Worm (Caenorhabditis elegans) whole organism, young adult: ENCODE data around the gene F39G3.3.

Experiments
- B0035.1 ChIP-seq: sonication (generic microtip); optimal IDR thresholded peaks from 2 replicates; lab custom pipeline; 2016; ENCODE audit warnings: missing genetic modification characterization, mild to moderate bottlenecking, missing compliant biosample characterization, missing genotype, missing genetic modification reagents
- B0261.1 ChIP-seq: sonication (generic microtip); optimal IDR thresholded peaks from 2 replicates; lab custom pipeline; 2016; ENCODE audit warnings: mild to moderate bottlenecking, missing genetic modification characterization, moderate library complexity, missing compliant biosample characterization
- C17E4.6 ChIP-seq: fragments of 200-800 bp; sonication (Bioruptor generic); IDR thresholded peaks from 2 replicates; pipeline ENCODE4 v1.3.6; 2022; ENCODE audit warnings: missing genetic modification reagents, missing genetic modification characterization, missing compliant biosample characterization
- F23B12.7 ChIP-seq: sonication (generic microtip); optimal IDR thresholded peaks from 2 replicates; lab custom pipeline; 2017; ENCODE audit warnings: missing genetic modification characterization, mild to moderate bottlenecking, missing compliant biosample characterization, antibody characterized with exemption, moderate library complexity; ENCODE audit not compliant: insufficient read depth
- F33H1.4 ChIP-seq: fragments of 200-800 bp; sonication (Bioruptor generic); IDR thresholded peaks from 2 replicates; pipeline ENCODE4 v1.3.6; 2022; ENCODE audit warnings: missing genetic modification reagents, missing genetic modification characterization, missing compliant biosample characterization
- F37B4.10 ChIP-seq: fragments of 200-800 bp; sonication (Bioruptor generic); IDR thresholded peaks from 2 replicates; pipeline ENCODE4 v1.3.6; 2022; ENCODE audit warnings: missing genetic modification characterization, missing compliant biosample characterization
- F55B11.4 ChIP-seq: sonication (generic microtip); optimal IDR thresholded peaks from 2 replicates; lab custom pipeline; 2016; ENCODE audit warnings: missing compliant biosample characterization, missing genetic modification characterization, borderline replicate concordance; ENCODE audit not compliant: insufficient read depth
- F57A8.1 ChIP-seq: fragments of 200-800 bp; sonication (Bioruptor generic); optimal IDR thresholded peaks from 2 replicates; lab custom pipeline; 2018; ENCODE audit warnings: mild to moderate bottlenecking, missing genetic modification characterization, moderate library complexity, missing compliant biosample characterization
- T26A5.8 ChIP-seq: sonication (generic microtip); optimal IDR thresholded peaks from 2 replicates; lab custom pipeline; 2016; ENCODE audit warnings: missing genetic modification characterization, missing compliant biosample characterization
- Y56A3A.18 ChIP-seq: fragments of 200-800 bp; sonication (Bioruptor generic); IDR thresholded peaks from 2 replicates; pipeline ENCODE4 v1.3.6; 2022; ENCODE audit warnings: missing genetic modification reagents, missing genetic modification characterization, missing compliant biosample characterization
- akir-1 ChIP-seq: fragments of 200-800 bp; sonication (Bioruptor generic); optimal IDR thresholded peaks from 2 replicates; lab custom pipeline; 2018; ENCODE audit warnings: mild to moderate bottlenecking, missing genetic modification characterization, moderate library complexity, missing compliant biosample characterization
- aptf-3 ChIP-seq: fragments of 200-800 bp; sonication (Bioruptor generic); IDR thresholded peaks from 2 replicates; pipeline ENCODE4 v1.3.6; 2022; ENCODE audit warnings: missing genetic modification characterization, missing compliant biosample characterization
- atf-7 ChIP-seq: sonication (generic microtip); optimal IDR thresholded peaks from 2 replicates; lab custom pipeline; 2017; ENCODE audit warnings: mild to moderate bottlenecking, missing genetic modification characterization, missing compliant biosample characterization
- bed-2 ChIP-seq: fragments of 200-800 bp; sonication (Bioruptor generic); IDR thresholded peaks from 2 replicates; pipeline ENCODE4 v1.3.6; 2022; ENCODE audit warnings: missing genetic modification reagents, missing genetic modification characterization, missing compliant biosample characterization
- cebp-1 ChIP-seq, 2 experiments: fragments of 200-800 bp in 1 of 2; sonication (Bioruptor generic) in 1 of 2; sonication (generic microtip) in 1 of 2; IDR thresholded peaks in 1 of 2; optimal IDR thresholded peaks in 1 of 2; 2 replicates each; pipeline versions ENCODE4 v1.3.6 to Lab custom; 2017 to 2022; ENCODE audit warnings: missing compliant biosample characterization in 2 of 2, missing genetic modification characterization in 2 of 2, mild to moderate bottlenecking in 1 of 2, missing genetic modification reagents in 1 of 2, moderate library complexity in 1 of 2
- cebp-2 ChIP-seq: fragments of 200-800 bp; sonication (Bioruptor generic); IDR thresholded peaks from 2 replicates; pipeline ENCODE4 v1.3.6; 2022; ENCODE audit warnings: missing genetic modification characterization, missing compliant biosample characterization
- ceh-100 ChIP-seq: fragments of 200-800 bp; sonication (Bioruptor generic); IDR thresholded peaks from 2 replicates; pipeline ENCODE4 v1.3.6; 2022; ENCODE audit warnings: missing genetic modification reagents, missing genetic modification characterization, missing compliant biosample characterization
- ceh-79 ChIP-seq: sonication (generic microtip); optimal IDR thresholded peaks from 2 replicates; lab custom pipeline; 2017; ENCODE audit warnings: mild to moderate bottlenecking, missing genetic modification characterization, missing compliant biosample characterization
- die-1 ChIP-seq: sonication (generic microtip); optimal IDR thresholded peaks from 2 replicates; lab custom pipeline; 2016; ENCODE audit warnings: missing genotype, mild to moderate bottlenecking, missing genetic modification characterization, missing compliant biosample characterization
- dpl-1 ChIP-seq: fragments of 150-350 bp; optimal IDR thresholded peaks from 2 replicates; lab custom pipeline; 2014; ENCODE audit warnings: missing biosample characterization, missing genetic modification reagents, missing genetic modification characterization
- efl-1 ChIP-seq: fragments of 150-350 bp; optimal IDR thresholded peaks from 2 replicates; lab custom pipeline; 2014; ENCODE audit warnings: missing biosample characterization, missing genetic modification reagents, missing genetic modification characterization
- egrh-3 ChIP-seq: fragments of 200-800 bp; sonication (Bioruptor generic); IDR thresholded peaks from 2 replicates; pipeline ENCODE4 v1.3.6; 2022; ENCODE audit warnings: missing genetic modification reagents, missing genetic modification characterization, missing compliant biosample characterization
- ets-4 ChIP-seq: fragments of 200-800 bp; sonication (Bioruptor generic); optimal IDR thresholded peaks from 2 replicates; lab custom pipeline; 2018; ENCODE audit warnings: mild to moderate bottlenecking, missing genetic modification characterization, missing compliant biosample characterization
- fkh-3 ChIP-seq: sonication (generic microtip); optimal IDR thresholded peaks from 2 replicates; lab custom pipeline; 2016; ENCODE audit warnings: mild to moderate bottlenecking, missing genetic modification characterization, missing compliant biosample characterization
- him-1 ChIP-seq: sonication (generic microtip); optimal IDR thresholded peaks from 2 replicates; lab custom pipeline; 2016; ENCODE audit warnings: missing genotype, missing genetic modification reagents, missing genetic modification characterization, missing compliant biosample characterization
- hlh-12 ChIP-seq: sonication (generic microtip); optimal IDR thresholded peaks from 2 replicates; lab custom pipeline; 2016; ENCODE audit warnings: missing genetic modification characterization, missing compliant biosample characterization
- hrde-1 ChIP-seq: sonication (generic microtip); optimal IDR thresholded peaks from 2 replicates; lab custom pipeline; 2016; ENCODE audit warnings: missing genetic modification characterization, mild to moderate bottlenecking, missing compliant biosample characterization, moderate library complexity, missing genotype, missing genetic modification reagents, borderline replicate concordance
- let-607 ChIP-seq, 2 experiments: fragments of 200-800 bp in 1 of 2; sonication (Bioruptor generic) in 1 of 2; sonication (generic microtip) in 1 of 2; optimal IDR thresholded peaks; 2 replicates each; lab custom pipeline; 2016 to 2018; ENCODE audit warnings: mild to moderate bottlenecking in 2 of 2, missing compliant biosample characterization in 2 of 2, missing genetic modification characterization in 2 of 2, moderate library complexity in 2 of 2, missing genotype in 1 of 2
- lin-54 ChIP-seq: fragments of 200-800 bp; sonication (Bioruptor generic); optimal IDR thresholded peaks from 2 replicates; lab custom pipeline; 2018; ENCODE audit warnings: mild to moderate bottlenecking, missing genetic modification characterization, missing compliant biosample characterization
- madf-10 ChIP-seq: sonication (generic microtip); optimal IDR thresholded peaks from 2 replicates; lab custom pipeline; 2016; ENCODE audit warnings: mild to moderate bottlenecking, missing genetic modification characterization, missing compliant biosample characterization
- madf-6 ChIP-seq: fragments of 200-800 bp; sonication (Bioruptor generic); IDR thresholded peaks from 2 replicates; pipeline ENCODE4 v1.3.6; 2022; ENCODE audit warnings: missing genetic modification reagents, missing genetic modification characterization, missing compliant biosample characterization
- mxl-1 ChIP-seq: sonication (generic microtip); optimal IDR thresholded peaks from 2 replicates; lab custom pipeline; 2016; ENCODE audit warnings: missing genetic modification characterization, missing compliant biosample characterization
- nfya-1 ChIP-seq: sonication (generic microtip); optimal IDR thresholded peaks from 2 replicates; lab custom pipeline; 2017; ENCODE audit warnings: antibody characterized with exemption, missing compliant biosample characterization, missing genetic modification characterization, borderline replicate concordance; ENCODE audit not compliant: insufficient read depth
- nfyb-1 ChIP-seq: fragments of 200-800 bp; sonication (Bioruptor generic); IDR thresholded peaks from 2 replicates; pipeline ENCODE4 v1.3.6; 2022; ENCODE audit warnings: missing genetic modification reagents, missing genetic modification characterization, missing compliant biosample characterization
- nhr-80 ChIP-seq: sonication (generic microtip); optimal IDR thresholded peaks from 2 replicates; lab custom pipeline; 2016; ENCODE audit warnings: missing genetic modification characterization, missing compliant biosample characterization
- pbrm-1 ChIP-seq: fragments of 200-800 bp; sonication (Bioruptor generic); IDR thresholded peaks from 2 replicates; pipeline ENCODE4 v1.3.6; 2022; ENCODE audit warnings: missing genetic modification reagents, missing genetic modification characterization, missing compliant biosample characterization
- sea-2 ChIP-seq: fragments of 200-800 bp; sonication (Bioruptor generic); IDR thresholded peaks from 2 replicates; pipeline ENCODE4 v1.3.6; 2022; ENCODE audit warnings: missing genetic modification characterization, missing compliant biosample characterization
- snpc-1.1 ChIP-seq: sonication (generic microtip); optimal IDR thresholded peaks from 2 replicates; lab custom pipeline; 2017; ENCODE audit warnings: missing genetic modification characterization, mild to moderate bottlenecking, missing compliant biosample characterization, antibody characterized with exemption, moderate library complexity, missing genotype, missing genetic modification reagents; ENCODE audit not compliant: insufficient read depth
- snpc-4 ChIP-seq, 5 experiments: fragments of 150-350 bp in 1 of 5; sonication (generic microtip) in 4 of 5; optimal IDR thresholded peaks; 2 replicates each; lab custom pipeline; 2014 to 2018; ENCODE audit warnings: missing genetic modification characterization in 5 of 5, missing biosample characterization in 3 of 5, antibody characterized with exemption in 2 of 5, mild to moderate bottlenecking in 2 of 5, missing compliant biosample characterization in 2 of 5, missing genotype in 2 of 5, moderate library complexity in 2 of 5, missing genetic modification reagents in 1 of 5
- tbx-9 ChIP-seq: sonication (generic microtip); optimal IDR thresholded peaks from 2 replicates; lab custom pipeline; 2016; ENCODE audit warnings: borderline replicate concordance, missing genetic modification characterization, inconsistent platforms, missing compliant biosample characterization
- unc-62 ChIP-seq: fragments of 150-350 bp; optimal IDR thresholded peaks from 2 replicates; lab custom pipeline; 2014; ENCODE audit warnings: missing biosample characterization, missing genetic modification reagents, missing genetic modification characterization
- zfh-2 ChIP-seq: fragments of 200-800 bp; sonication (Bioruptor generic); conservative IDR thresholded peaks from 2 replicates; pipeline ENCODE4 v1.3.6; 2022; ENCODE audit warnings: missing genetic modification reagents, missing genetic modification characterization, missing compliant biosample characterization
- zim-3 ChIP-seq: sonication (generic microtip); optimal IDR thresholded peaks from 2 replicates; lab custom pipeline; 2017; ENCODE audit warnings: mild to moderate bottlenecking, missing genetic modification characterization, moderate library complexity, missing compliant biosample characterization
- ztf-22 ChIP-seq: fragments of 200-800 bp; sonication (Bioruptor generic); optimal IDR thresholded peaks from 2 replicates; lab custom pipeline; 2018; ENCODE audit warnings: mild to moderate bottlenecking, missing genetic modification characterization, moderate library complexity, missing compliant biosample characterization
- ztf-25 ChIP-seq: fragments of 200-800 bp; sonication (Bioruptor generic); IDR thresholded peaks from 2 replicates; pipeline ENCODE4 v1.3.6; 2022; ENCODE audit warnings: missing genetic modification reagents, missing genetic modification characterization, missing compliant biosample characterization
- ztf-28 ChIP-seq: fragments of 200-800 bp; sonication (Bioruptor generic); IDR thresholded peaks from 2 replicates; pipeline ENCODE4 v1.3.6; 2022; ENCODE audit warnings: missing genetic modification reagents, missing genetic modification characterization, missing compliant biosample characterization

The F39G3.3 gene

ce11 chrV:4755308-4756029 lies 23.8 kb downstream of the F39G3.3 start, which contains the start of gene pgl-3 (continued):
- no peak for TF ChIP-seq die-1 (tag; lab: Kevin White, UChicago)
- no peak for TF ChIP-seq ceh-100
- peak; percentile 24 for TF ChIP-seq snpc-4 (GFP tag; optimal IDR thresholded peaks at IDR 0.05; lab: Kevin White, UChicago)
- no peak for TF ChIP-seq snpc-4 (tag; optimal IDR thresholded peaks at IDR 0.05; lab: Kevin White, UChicago)
- TF ChIP-seq aptf-3 (GFP tag; lab: Robert Waterston, UW): no peak
- TF ChIP-seq bed-2 (GFP tag; lab: Robert Waterston, UW): no peak
- TF ChIP-seq pbrm-1 (GFP tag; lab: Robert Waterston, UW): no peak
- TF ChIP-seq ceh-79: no peak
- TF ChIP-seq F33H1.4 (GFP tag; lab: Robert Waterston, UW): peak; percentile 72
- TF ChIP-seq F57A8.1 (GFP tag; lab: Kevin White, UChicago): no peak
- no peak for TF ChIP-seq egrh-3 (GFP tag; lab: Robert Waterston, UW)
- no peak for TF ChIP-seq unc-62 (GFP tag; lab: Kevin White, UChicago)
- TF ChIP-seq ets-4 (GFP tag; lab: Kevin White, UChicago): no peak
- TF ChIP-seq him-1 (tag; lab: Kevin White, UChicago): peak; percentile 46
- TF ChIP-seq mxl-1 (tag; lab: Kevin White, UChicago): no peak
- no peak for TF ChIP-seq sea-2 (GFP tag; lab: Robert Waterston, UW)
- TF ChIP-seq F55B11.4 (tag; lab: Kevin White, UChicago): no peak
- TF ChIP-seq let-607 (tag; optimal IDR thresholded peaks at IDR 0.05; lab: Kevin White, UChicago): no peak
- no peak for TF ChIP-seq B0035.1 (tag; lab: Kevin White, UChicago)
- TF ChIP-seq C17E4.6 (GFP tag; lab: Robert Waterston, UW): peak; percentile 72
- TF ChIP-seq nhr-80 (tag; lab: Kevin White, UChicago): no peak
- no peak for TF ChIP-seq fkh-3
- TF ChIP-seq ztf-28: no peak
- no peak for TF ChIP-seq akir-1 (GFP tag; lab: Kevin White, UChicago)
- TF ChIP-seq zim-3: no peak
- no peak for TF ChIP-seq zfh-2
- peak; percentile 47 for TF ChIP-seq efl-1 (GFP tag; lab: Kevin White, UChicago)
- no peak for TF ChIP-seq cebp-1 (GFP tag; IDR thresholded peaks at IDR 0.05; lab: Robert Waterston, UW)
- TF ChIP-seq cebp-1 (tag; optimal IDR thresholded peaks at IDR 0.05; lab: Kevin White, UChicago): peak; percentile 31
- no peak for TF ChIP-seq atf-7 (tag; lab: Kevin White, UChicago)
- TF ChIP-seq madf-6 (GFP tag; lab: Robert Waterston, UW): peak; percentile 70
- TF ChIP-seq dpl-1 (GFP tag; lab: Kevin White, UChicago): peak; percentile 22
- TF ChIP-seq hlh-12: no peak
- no peak for TF ChIP-seq cebp-2 (GFP tag; lab: Robert Waterston, UW)
- no peak for TF ChIP-seq T26A5.8 (tag; lab: Kevin White, UChicago)
- TF ChIP-seq nfya-1 (tag; lab: Kevin White, UChicago): no peak
- TF ChIP-seq tbx-9 (tag; lab: Kevin White, UChicago): no peak
- peak; percentile 42; the same call in 1 of the 2 replicates for TF ChIP-seq Y56A3A.18 (GFP tag; lab: Robert Waterston, UW)
- TF ChIP-seq B0261.1 (tag; lab: Kevin White, UChicago): no peak
- peak; percentile 88 for TF ChIP-seq hrde-1 (tag; lab: Kevin White, UChicago)
- TF ChIP-seq F23B12.7 (tag; lab: Kevin White, UChicago): no peak
- peak; percentile 52 for TF ChIP-seq lin-54
- TF ChIP-seq nfyb-1 (GFP tag; lab: Robert Waterston, UW): 0 out of 2 replicates have a peak, but pooled peaks have one; percentile 10
- TF ChIP-seq snpc-1.1: peak; percentile 18
- no peak for TF ChIP-seq ztf-22
- no peak for TF ChIP-seq madf-10 (tag; lab: Kevin White, UChicago)
- TF ChIP-seq F37B4.10 (GFP tag; lab: Robert Waterston, UW): 0 out of 2 replicates have a peak, but pooled peaks have one; percentile 19
- no peak for TF ChIP-seq ztf-25 (GFP tag; lab: Robert Waterston, UW)
